Fruit fly (Drosophila melanogaster) whole organism, prepupa: ENCODE data around the gene G6P.

ENCODE experiments used
- Blimp-1 ChIP-seq: fragments of 200-800 bp; sonication (Bioruptor generic); optimal IDR thresholded peaks from 3 replicates; lab custom pipeline; 2017; ENCODE audit warnings: missing biosample characterization, missing genetic modification characterization, mild to moderate bottlenecking, moderate library complexity, missing genetic modification reagents
- CG10669 ChIP-seq: fragments of 200-800 bp; sonication (Bioruptor generic); optimal IDR thresholded peaks from 3 replicates; lab custom pipeline; 2018; ENCODE audit warnings: missing biosample characterization, mild to moderate bottlenecking, missing genetic modification characterization, moderate library complexity
- CG11294 ChIP-seq: fragments of 200-800 bp; sonication (Bioruptor generic); IDR thresholded peaks from 2 replicates; pipeline ENCODE4 v1.3.6; 2022; ENCODE audit warnings: missing biosample characterization, missing genetic modification characterization
- CG11762 ChIP-seq: fragments of 200-800 bp; sonication (Bioruptor generic); optimal IDR thresholded peaks from 3 replicates; lab custom pipeline; 2016; ENCODE audit warnings: missing biosample characterization, missing genetic modification characterization; ENCODE audit not compliant: insufficient read depth
- CG15336 ChIP-seq: fragments of 200-800 bp; sonication (Bioruptor generic); IDR thresholded peaks from 2 replicates; pipeline ENCODE4 v1.3.6; 2022; ENCODE audit warnings: missing biosample characterization, missing genetic modification characterization
- CG1621 ChIP-seq: fragments of 200-800 bp; sonication (Bioruptor generic); optimal IDR thresholded peaks from 3 replicates; lab custom pipeline; 2018; ENCODE audit warnings: missing biosample characterization, mild to moderate bottlenecking, missing genetic modification characterization
- CG16779 ChIP-seq: fragments of 200-800 bp; sonication (Bioruptor generic); optimal IDR thresholded peaks from 3 replicates; lab custom pipeline; 2017; ENCODE audit warnings: missing biosample characterization, mild to moderate bottlenecking, missing genetic modification characterization
- CG3032 ChIP-seq: fragments of 200-800 bp; optimal IDR thresholded peaks from 2 replicates; lab custom pipeline; 2019; ENCODE audit warnings: missing biosample characterization, mild to moderate bottlenecking, missing genetic modification characterization, moderate library complexity
- CG32006 ChIP-seq: fragments of 200-800 bp; sonication (Bioruptor generic); optimal IDR thresholded peaks from 3 replicates; lab custom pipeline; 2017; ENCODE audit warnings: missing biosample characterization, mild to moderate bottlenecking, missing genetic modification characterization
- CG34406 ChIP-seq: fragments of 200-800 bp; sonication (Bioruptor generic); optimal IDR thresholded peaks from 3 replicates; lab custom pipeline; 2016; ENCODE audit warnings: missing biosample characterization, missing genetic modification characterization
- CG4318 ChIP-seq: fragments of 200-800 bp; sonication (Bioruptor generic); optimal IDR thresholded peaks from 3 replicates; lab custom pipeline; 2017; ENCODE audit warnings: missing biosample characterization, mild to moderate bottlenecking, missing genetic modification characterization
- CG6163 ChIP-seq: fragments of 200-800 bp; sonication (Bioruptor generic); IDR thresholded peaks from 3 replicates; pipeline ENCODE4 v1.3.6; 2022; ENCODE audit warnings: missing biosample characterization, missing genetic modification characterization
- CG6854 ChIP-seq: fragments of 200-800 bp; sonication (Bioruptor generic); optimal IDR thresholded peaks from 2 replicates; lab custom pipeline; 2017; ENCODE audit warnings: missing biosample characterization, mild to moderate bottlenecking, missing genetic modification characterization
- CG8119 ChIP-seq: fragments of 200-800 bp; sonication (Bioruptor generic); IDR thresholded peaks from 3 replicates; pipeline ENCODE4 v1.3.6; 2022; ENCODE audit warnings: missing biosample characterization, missing genetic modification characterization
- CG8632 ChIP-seq: fragments of 200-800 bp; sonication (Bioruptor generic); optimal IDR thresholded peaks from 3 replicates; lab custom pipeline; 2016; ENCODE audit warnings: missing biosample characterization, missing genetic modification characterization
- Eip93F ChIP-seq: fragments of 200-800 bp; sonication (Bioruptor generic); optimal IDR thresholded peaks from 2 replicates; lab custom pipeline; 2016; ENCODE audit warnings: missing biosample characterization, mild to moderate bottlenecking, missing genetic modification characterization
- Ets21C ChIP-seq: fragments of 200-800 bp; sonication (Bioruptor generic); optimal IDR thresholded peaks from 3 replicates; lab custom pipeline; 2016; ENCODE audit warnings: missing biosample characterization, missing genetic modification characterization
- Ets96B ChIP-seq: fragments of 200-800 bp; optimal IDR thresholded peaks from 2 replicates; lab custom pipeline; 2019; ENCODE audit warnings: missing biosample characterization, mild to moderate bottlenecking, missing genetic modification characterization, moderate library complexity
- Hr4 ChIP-seq: fragments of 200-800 bp; sonication (Bioruptor generic); optimal IDR thresholded peaks from 3 replicates; lab custom pipeline; 2016; ENCODE audit warnings: missing biosample characterization, missing genetic modification characterization
- Lpt ChIP-seq: fragments of 200-800 bp; sonication (Bioruptor generic); optimal IDR thresholded peaks from 3 replicates; lab custom pipeline; 2016; ENCODE audit warnings: missing biosample characterization, missing genetic modification characterization
- Sox102F ChIP-seq: fragments of 200-800 bp; sonication (Bioruptor generic); optimal IDR thresholded peaks from 2 replicates; lab custom pipeline; 2016; ENCODE audit warnings: missing biosample characterization, mild to moderate bottlenecking, missing genetic modification characterization
- Sox14 ChIP-seq: fragments of 200-800 bp; sonication (Bioruptor generic); optimal IDR thresholded peaks from 3 replicates; lab custom pipeline; 2016; ENCODE audit warnings: missing biosample characterization, missing genetic modification characterization
- Sox15 ChIP-seq: fragments of 200-800 bp; sonication (Bioruptor generic); optimal IDR thresholded peaks from 3 replicates; lab custom pipeline; 2016; ENCODE audit warnings: missing biosample characterization, missing genetic modification characterization
- acj6 ChIP-seq: fragments of 200-800 bp; sonication (Bioruptor generic); optimal IDR thresholded peaks from 3 replicates; lab custom pipeline; 2016; ENCODE audit warnings: missing biosample characterization, missing genetic modification characterization
- dac ChIP-seq: fragments of 200-800 bp; sonication (Bioruptor generic); optimal IDR thresholded peaks from 2 replicates; lab custom pipeline; 2017; ENCODE audit warnings: missing biosample characterization, mild to moderate bottlenecking, missing genetic modification characterization
- dsx ChIP-seq: fragments of 200-800 bp; optimal IDR thresholded peaks from 3 replicates; lab custom pipeline; 2019; ENCODE audit warnings: missing biosample characterization, mild to moderate bottlenecking, missing genetic modification characterization, moderate library complexity; ENCODE audit not compliant: poor library complexity, severe bottlenecking
- eg ChIP-seq: fragments of 200-800 bp; sonication (Bioruptor generic); IDR thresholded peaks from 3 replicates; pipeline ENCODE4 v1.3.6; 2022; ENCODE audit warnings: missing biosample characterization, missing genetic modification characterization
- fd85E ChIP-seq: fragments of 200-800 bp; sonication (Bioruptor generic); optimal IDR thresholded peaks from 3 replicates; lab custom pipeline; 2016; ENCODE audit warnings: missing biosample characterization, missing genetic modification characterization
- lz ChIP-seq: fragments of 200-800 bp; sonication (Bioruptor generic); optimal IDR thresholded peaks from 3 replicates; lab custom pipeline; 2016; ENCODE audit warnings: missing biosample characterization, missing genetic modification characterization
- salr ChIP-seq, 2 experiments: fragments of 200-800 bp; sonication (Bioruptor generic); optimal IDR thresholded peaks; 3 replicates each; lab custom pipeline; 2016 to 2018; ENCODE audit warnings: missing biosample characterization in 2 of 2, missing genetic modification characterization in 2 of 2, mild to moderate bottlenecking in 1 of 2
- spab ChIP-seq: fragments of 200-800 bp; sonication (Bioruptor generic); optimal IDR thresholded peaks from 2 replicates; lab custom pipeline; 2017; ENCODE audit warnings: missing biosample characterization, mild to moderate bottlenecking, missing genetic modification characterization, missing genetic modification reagents
- topi ChIP-seq: fragments of 200-800 bp; sonication (Bioruptor generic); optimal IDR thresholded peaks from 3 replicates; lab custom pipeline; 2016; ENCODE audit warnings: missing biosample characterization, missing genetic modification characterization
- vri ChIP-seq: fragments of 200-800 bp; sonication (Bioruptor generic); optimal IDR thresholded peaks from 3 replicates; lab custom pipeline; 2016; ENCODE audit warnings: missing biosample characterization, mild to moderate bottlenecking, missing genetic modification characterization

The G6P gene

dm6 chr2L:2765659-2766373 is 49.7 kb downstream of the G6P start, which contains the start of the genes Snx21 and aph-1 (continued):
- TF ChIP-seq salr (GFP tag; optimal IDR thresholded peaks at IDR 0.05; lab: Kevin White, UChicago) (peak; percentile 59 to 86), eg (peak; percentile 87), CG15336 (peak; percentile 90), CG4318 (peak; percentile 84), acj6 (peak; percentile 93), dsx (GFP tag; lab: Kevin White, UChicago) (peak; percentile 83), spab (GFP tag; lab: Kevin White, UChicago) (peak; percentile 81), dac (peak; percentile 75), CG1621 (tag; lab: Kevin White, UChicago) (peak; percentile 61), topi (GFP tag; lab: Kevin White, UChicago) (peak; percentile 84), lz (peak; percentile 93), CG8632 (peak; percentile 90), Eip93F (peak; percentile 87), CG6163 (peak; percentile 89), CG16779 (tag; lab: Kevin White, UChicago) (peak; percentile 81), CG32006 (peak; percentile 91), Ets21C (GFP tag; lab: Kevin White, UChicago) (peak; percentile 88), fd85E (GFP tag; lab: Kevin White, UChicago) (peak; percentile 70), CG3032 (tag; lab: Kevin White, UChicago) (peak; percentile 89), CG11762 (GFP tag; lab: Kevin White, UChicago) (peak; percentile 89), Ets96B (tag; lab: Kevin White, UChicago) (peak; percentile 90), Lpt (GFP tag; lab: Kevin White, UChicago) (peak; percentile 61), Sox14 (GFP tag; lab: Kevin White, UChicago) (peak; percentile 89), Hr4 (peak; percentile 91), CG11294 (GFP tag; lab: Robert Waterston, UW) (peak; percentile 81), CG6854 (peak; percentile 89), vri (GFP tag; lab: Kevin White, UChicago) (peak; percentile 72), Sox102F (peak; percentile 91), CG34406 (peak; percentile 89), Sox15 (GFP tag; lab: Kevin White, UChicago) (peak; percentile 88), CG8119 (peak; percentile 88), Blimp-1 (GFP tag; lab: Kevin White, UChicago) (peak; percentile 73), CG10669 (GFP tag; lab: Kevin White, UChicago) (peak; percentile 88)
